Fruit fly (Drosophila melanogaster): ENCODE results near the gene ds.
A peak's percentile ranks its signal among the peaks of the same experiment; 100 is the strongest.

ds gene

DNA sequence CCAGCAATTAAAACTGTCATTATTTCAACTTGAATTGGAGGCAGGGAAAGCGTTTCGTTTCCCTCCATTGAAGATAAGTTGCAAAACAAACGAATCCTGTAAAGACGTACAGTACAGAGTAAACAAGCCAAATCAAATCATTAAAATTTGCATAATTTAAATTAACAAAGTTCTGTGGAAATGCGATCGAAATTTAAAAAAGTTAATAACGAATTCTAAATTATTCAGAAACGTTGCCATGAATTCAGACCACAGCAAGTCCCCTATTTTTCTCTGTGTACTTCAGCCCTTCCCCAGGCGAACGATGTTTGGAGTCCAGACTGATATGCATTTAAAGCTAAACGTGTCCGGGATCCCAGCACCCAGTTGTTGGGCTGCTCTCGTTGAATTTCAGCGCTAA, 56.8 kb downstream of the ds start (continued):
- TF ChIP-seq Blimp-1 (GFP tag; optimal IDR thresholded peaks at IDR 0.05) (no peak), dsx (GFP tag; optimal IDR thresholded peaks at IDR 0.05; ENCODE audit: poor library complexity, severe bottlenecking) (no peak), fd85E (GFP tag; optimal IDR thresholded peaks at IDR 0.05) (no peak), CG11902 (GFP tag; optimal IDR thresholded peaks at IDR 0.05) (no peak), ss (GFP tag; optimal IDR thresholded peaks at IDR 0.05) (no peak), acj6 (GFP tag; optimal IDR thresholded peaks at IDR 0.05) (peak; percentile 33), CG16779 (tag; optimal IDR thresholded peaks at IDR 0.05) (no peak), CG6854 (GFP tag; optimal IDR thresholded peaks at IDR 0.05) (no peak), CG10669 (GFP tag; optimal IDR thresholded peaks at IDR 0.05) (peak; percentile 19), net (GFP tag; optimal IDR thresholded peaks at IDR 0.05) (peak; percentile 6), Sox15 (GFP tag; optimal IDR thresholded peaks at IDR 0.05) (no peak), vri (GFP tag; optimal IDR thresholded peaks at IDR 0.05) (no peak), CG7368 (GFP tag; optimal IDR thresholded peaks at IDR 0.05) (no peak), CG6808 (GFP tag; optimal IDR thresholded peaks at IDR 0.05) (no peak), Eip75B (GFP tag; optimal IDR thresholded peaks at IDR 0.05) (peak; percentile 28)

DNA sequence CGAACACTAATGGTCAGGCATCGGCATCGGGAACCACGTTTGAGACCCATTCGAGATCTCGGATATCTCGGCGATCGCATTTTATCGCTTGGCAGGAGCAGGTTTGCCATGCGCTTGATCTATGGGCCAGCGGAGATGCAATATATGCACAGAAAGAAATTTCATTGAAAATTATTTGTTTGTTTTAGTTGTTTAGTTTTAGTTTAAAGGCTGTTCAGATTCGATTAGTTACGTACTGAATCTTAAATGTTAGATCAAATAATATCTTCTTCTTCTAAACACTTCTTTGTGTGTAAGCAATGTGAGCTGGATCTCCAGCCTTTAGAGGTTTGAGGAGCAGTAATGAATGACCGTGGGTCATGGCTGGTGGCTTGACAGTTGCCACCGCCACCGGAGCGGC, 61.0 kb downstream of the ds start:
- TF ChIP-seq Gug (GFP tag; IDR thresholded peaks at IDR 0.05) (no peak), achi (GFP tag; optimal IDR thresholded peaks at IDR 0.05) (peak; percentile 17), Eip78C (GFP tag) (peak; percentile 84), cyc (GFP tag; optimal IDR thresholded peaks at IDR 0.05) (no peak), eg (GFP tag; IDR thresholded peaks at IDR 0.05) (peak; percentile 75), Met (GFP tag; optimal IDR thresholded peaks at IDR 0.05) (no peak), CG31627 (GFP tag; optimal IDR thresholded peaks at IDR 0.05) (no peak), spab (GFP tag; optimal IDR thresholded peaks at IDR 0.05) (peak; percentile 25), CG10631 (GFP tag; optimal IDR thresholded peaks at IDR 0.05) (no peak), CG11762 (GFP tag; optimal IDR thresholded peaks at IDR 0.05; ENCODE audit: insufficient read depth) (peak; percentile 9), CG8632 (GFP tag; optimal IDR thresholded peaks at IDR 0.05) (no peak), CG7368 (GFP tag; optimal IDR thresholded peaks at IDR 0.05) (no peak), vri (GFP tag; optimal IDR thresholded peaks at IDR 0.05) (no peak), fkh (GFP tag; optimal IDR thresholded peaks at IDR 0.05) (no peak), CG4318 (GFP tag; optimal IDR thresholded peaks at IDR 0.05) (peak; percentile 8), ss (GFP tag; optimal IDR thresholded peaks at IDR 0.05) (no peak), esn (GFP tag; optimal IDR thresholded peaks at IDR 0.05) (no peak), CG32006 (GFP tag; optimal IDR thresholded peaks at IDR 0.05) (peak; percentile 61), CG8319 (GFP tag; optimal IDR thresholded peaks at IDR 0.05) (no peak), CG6854 (GFP tag; optimal IDR thresholded peaks at IDR 0.05) (no peak), CG11294 (GFP tag; IDR thresholded peaks at IDR 0.05) (peak; percentile 25; the same call in 1 of the 2 replicates), Blimp-1 (GFP tag; optimal IDR thresholded peaks at IDR 0.05) (no peak), CG34406 (GFP tag; optimal IDR thresholded peaks at IDR 0.05) (no peak), Eip75B (GFP tag; optimal IDR thresholded peaks at IDR 0.05) (no peak), Ets21C (GFP tag; optimal IDR thresholded peaks at IDR 0.05) (no peak), topi (GFP tag; optimal IDR thresholded peaks at IDR 0.05) (no peak), CG6808 (GFP tag; optimal IDR thresholded peaks at IDR 0.05) (peak; percentile 41), dac (GFP tag; optimal IDR thresholded peaks at IDR 0.05) (no peak), CG11902 (GFP tag; optimal IDR thresholded peaks at IDR 0.05) (no peak), CG6792 (GFP tag; optimal IDR thresholded peaks at IDR 0.05) (no peak), Smox (GFP tag; optimal IDR thresholded peaks at IDR 0.05) (no peak), Eip93F (GFP tag; optimal IDR thresholded peaks at IDR 0.05) (no peak), CG6163 (GFP tag; IDR thresholded peaks at IDR 0.05) (peak; percentile 67), CG3919 (GFP tag; optimal IDR thresholded peaks at IDR 0.05) (peak; percentile 53), Hr39 (GFP tag; optimal IDR thresholded peaks at IDR 0.05) (no peak), Lpt (GFP tag; optimal IDR thresholded peaks at IDR 0.05) (peak; percentile 32), fd85E (GFP tag; optimal IDR thresholded peaks at IDR 0.05) (no peak), CG9139 (GFP tag; optimal IDR thresholded peaks at IDR 0.05) (no peak), dsx (GFP tag; optimal IDR thresholded peaks at IDR 0.05; ENCODE audit: poor library complexity, severe bottlenecking) (peak; percentile 11), lz (GFP tag; optimal IDR thresholded peaks at IDR 0.05) (no peak), svp (GFP tag) (peak; percentile 44), CG15336 (GFP tag; IDR thresholded peaks at IDR 0.05) (peak; percentile 65), Ets96B (tag; optimal IDR thresholded peaks at IDR 0.05) (peak; percentile 23), salr (GFP tag; optimal IDR thresholded peaks at IDR 0.05) (no peak), CG16779 (tag; optimal IDR thresholded peaks at IDR 0.05) (no peak), net (GFP tag; optimal IDR thresholded peaks at IDR 0.05) (peak; percentile 9)
